Worm (Caenorhabditis elegans): ENCODE data around the gene let-721.

Gene let-721

DNA sequence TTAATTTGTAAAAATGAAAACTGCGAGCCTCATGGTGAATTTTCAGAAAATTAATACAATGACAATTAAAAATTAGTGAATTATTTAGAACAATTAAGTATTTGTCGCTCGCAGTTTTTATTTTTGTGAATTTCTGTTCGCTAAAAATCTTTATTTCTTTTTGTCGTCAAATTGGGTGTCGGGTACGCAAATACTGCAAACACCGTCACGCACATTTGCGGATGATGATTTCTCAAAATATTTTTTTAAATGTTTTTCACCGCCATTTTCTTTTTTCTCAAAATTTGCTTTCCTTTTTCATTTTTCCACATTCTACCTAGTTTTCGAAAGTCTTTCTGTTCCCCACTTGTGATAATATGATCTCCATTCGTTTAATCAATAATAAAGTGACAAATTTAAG lies 42.2 kb upstream of the let-721 start:
- TF ChIP-seq nfya-1 (tag; optimal IDR thresholded peaks at IDR 0.05) (peak; percentile 28), hlh-13 (GFP tag; optimal IDR thresholded peaks at IDR 0.05) (no peak), unc-55 (GFP tag; optimal IDR thresholded peaks at IDR 0.05) (peak; percentile 1), sdc-2 (tag; optimal IDR thresholded peaks at IDR 0.05) (no peak)

DNA sequence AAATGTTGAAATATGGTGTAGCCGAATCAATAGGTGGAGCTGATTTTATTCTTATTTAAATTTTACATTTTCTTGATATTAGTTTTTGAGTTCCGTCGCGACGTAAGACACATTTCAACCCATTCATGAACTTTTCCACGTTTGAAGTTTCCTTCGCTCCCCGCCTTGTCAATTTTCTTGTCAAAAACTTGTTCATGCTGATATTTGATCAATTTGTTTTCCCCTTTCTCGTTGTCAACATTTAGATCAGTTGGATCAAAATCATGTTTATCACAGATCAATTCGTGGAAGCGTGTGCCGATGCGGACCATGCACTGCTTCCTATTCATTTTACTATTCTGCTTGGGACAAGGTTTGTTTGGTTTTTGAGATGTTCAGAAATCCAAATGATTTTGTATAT lies 36.2 kb upstream of the let-721 start, which contains the start of gene chtb-2:
Gene chtb-2, plus strand, starts transcription at position 301 of the 400 bp plus-strand sequence.
- TF ChIP-seq Y22D7AL.16 (tag; optimal IDR thresholded peaks at IDR 0.05) (no peak), lim-6 (tag; optimal IDR thresholded peaks at IDR 0.05) (no peak), hlh-8 (tag; optimal IDR thresholded peaks at IDR 0.05) (no peak), pax-1 (tag; optimal IDR thresholded peaks at IDR 0.05) (no peak), sdc-2 (tag; optimal IDR thresholded peaks at IDR 0.05) (no peak), hlh-13 (GFP tag; optimal IDR thresholded peaks at IDR 0.05) (no peak), zip-5 (tag; optimal IDR thresholded peaks at IDR 0.05) (no peak), npax-4 (tag; optimal IDR thresholded peaks at IDR 0.05) (no peak), tbx-2 (tag; optimal IDR thresholded peaks at IDR 0.05) (no peak), ceh-22 (tag; optimal IDR thresholded peaks at IDR 0.05) (no peak), syd-9 (tag; optimal IDR thresholded peaks at IDR 0.05) (no peak), dmd-4 (tag; optimal IDR thresholded peaks at IDR 0.05; ENCODE audit: borderline replicate concordance) (no peak), fax-1 (tag; optimal IDR thresholded peaks at IDR 0.05) (no peak)

DNA sequence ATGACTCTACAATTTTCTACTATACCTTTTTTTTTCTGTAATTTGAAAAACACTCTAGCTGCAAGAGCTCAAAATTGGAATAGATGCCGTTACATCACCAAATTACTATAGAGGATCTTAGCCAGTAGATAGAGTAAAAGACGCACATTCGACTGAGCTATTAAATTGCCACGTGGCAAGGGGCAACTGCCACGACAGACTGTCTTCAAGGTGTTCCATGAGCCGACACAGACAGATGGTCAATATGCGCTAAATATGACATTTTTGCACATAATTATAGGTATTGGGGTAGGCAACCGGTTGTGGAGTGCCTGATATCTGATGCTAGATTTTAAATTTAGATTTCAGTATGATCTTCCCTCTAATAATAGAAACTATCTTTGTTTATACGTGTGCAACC lies 32.7 kb upstream of the let-721 start:
- no peak for TF ChIP-seq ceh-30 (tag; optimal IDR thresholded peaks at IDR 0.05)
- no peak for TF ChIP-seq syd-9 (tag; optimal IDR thresholded peaks at IDR 0.05)
- TF ChIP-seq lim-6 (tag; optimal IDR thresholded peaks at IDR 0.05) = no peak
- TF ChIP-seq K09A11.1 (tag; optimal IDR thresholded peaks at IDR 0.05; ENCODE audit: insufficient read depth) = no peak
- no peak for TF ChIP-seq ceh-14 (tag; optimal IDR thresholded peaks at IDR 0.05)
- TF ChIP-seq eyg-1 (tag; optimal IDR thresholded peaks at IDR 0.05) = no peak
- no peak for TF ChIP-seq pag-3 (tag; optimal IDR thresholded peaks at IDR 0.05; ENCODE audit: borderline replicate concordance)
- no peak for TF ChIP-seq nhr-11 (tag; optimal IDR thresholded peaks at IDR 0.05)
- no peak for TF ChIP-seq dmd-4 (tag; optimal IDR thresholded peaks at IDR 0.05; ENCODE audit: borderline replicate concordance)
- TF ChIP-seq odd-2 (tag; optimal IDR thresholded peaks at IDR 0.05) = no peak
- TF ChIP-seq hlh-30 (tag; optimal IDR thresholded peaks at IDR 0.05; ENCODE audit: insufficient read depth) = no peak
- no peak for TF ChIP-seq elt-2 (tag; optimal IDR thresholded peaks at IDR 0.05)

- TF ChIP-seq pax-1 (tag; optimal IDR thresholded peaks at IDR 0.05) = no peak
These were observed 31.7 kb upstream of the let-721 start, which contains the start of gene zip-8 for ce11 chrIII:6478256-6479004. TSS of gene zip-8 (plus strand) at chrIII:6478955.

- no peak for TF ChIP-seq ama-1 (optimal IDR thresholded peaks at IDR 0.05)
- TF ChIP-seq ceh-6 (GFP tag; optimal IDR thresholded peaks at IDR 0.05) = no peak
- no peak for TF ChIP-seq ceh-34 (tag; optimal IDR thresholded peaks at IDR 0.05)
- TF ChIP-seq ref-2 (tag; optimal IDR thresholded peaks at IDR 0.05) = peak; percentile 71
- TF ChIP-seq dve-1 (tag; optimal IDR thresholded peaks at IDR 0.05) = no peak
These were observed 29.7 kb upstream of the let-721 start for ce11 chrIII:6476380-6476779.

- TF ChIP-seq pha-4 (tag; optimal IDR thresholded peaks at IDR 0.05) (no peak), Y22D7AL.16 (tag; optimal IDR thresholded peaks at IDR 0.05) (no peak), ttx-3 (tag; optimal IDR thresholded peaks at IDR 0.05) (no peak), dmd-4 (tag; optimal IDR thresholded peaks at IDR 0.05; ENCODE audit: borderline replicate concordance) (no peak), lim-6 (tag; optimal IDR thresholded peaks at IDR 0.05) (no peak), T23F11.4 (GFP tag; optimal IDR thresholded peaks at IDR 0.05) (no peak), C38D4.7 (GFP tag; optimal IDR thresholded peaks at IDR 0.05) (no peak), ceh-48 (tag; optimal IDR thresholded peaks at IDR 0.05) (no peak), elt-2 (tag; optimal IDR thresholded peaks at IDR 0.05) (no peak), ceh-19 (GFP tag; optimal IDR thresholded peaks at IDR 0.05) (no peak), dve-1 (tag; optimal IDR thresholded peaks at IDR 0.05) (no peak), sox-4 (tag; optimal IDR thresholded peaks at IDR 0.05) (no peak), mec-3 (tag; optimal IDR thresholded peaks at IDR 0.05; ENCODE audit: borderline replicate concordance) (no peak), nfya-1 (tag; optimal IDR thresholded peaks at IDR 0.05) (no peak), pros-1 (tag; optimal IDR thresholded peaks at IDR 0.05) (no peak)
These were observed 24.7 kb upstream of the let-721 start, which contains the start of gene wht-6 for ce11 chrIII:6471451-6471850. TSS of gene wht-6 (plus strand) at chrIII:6471751.

All from whole organism, late embryonic.